Fruit fly (Drosophila melanogaster): ENCODE results near the gene CG42594.

Gene CG42594

DNA sequence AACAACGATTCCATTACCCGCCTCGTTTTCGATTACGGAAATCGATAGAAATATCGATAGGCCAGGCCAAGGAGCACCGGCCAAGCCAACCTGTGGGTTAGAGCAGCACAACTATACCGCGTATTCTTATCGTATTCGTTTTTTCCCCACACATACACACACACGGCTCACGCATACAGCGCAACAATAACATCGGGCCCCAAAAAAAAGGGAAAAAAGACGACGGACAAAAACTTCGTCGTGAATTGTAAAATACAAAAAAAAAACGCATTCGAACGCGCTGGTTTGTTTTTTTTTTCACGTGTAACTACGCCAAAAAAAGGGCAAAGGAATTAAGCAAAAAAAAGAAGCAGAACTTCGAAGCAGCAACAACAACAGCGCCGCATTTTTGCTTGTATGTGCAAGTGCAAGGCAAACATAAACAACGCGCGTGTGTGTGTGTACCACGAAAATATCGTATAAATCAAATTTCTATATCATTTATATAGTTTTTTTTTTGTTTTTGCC, 68.3 kb downstream of the CG42594 start, which contains the start of gene CG32772 (continued):
- no peak for TF ChIP-seq oc (tag; optimal IDR thresholded peaks at IDR 0.05)
- no peak for TF ChIP-seq CG9609 (GFP tag; optimal IDR thresholded peaks at IDR 0.05)
- TF ChIP-seq z (GFP tag; IDR thresholded peaks at IDR 0.05): no peak
- TF ChIP-seq NfI (GFP tag; optimal IDR thresholded peaks at IDR 0.05): no peak
- no peak for TF ChIP-seq CG12104 (GFP tag; optimal IDR thresholded peaks at IDR 0.05)
- no peak for TF ChIP-seq slbo (GFP tag; IDR thresholded peaks at IDR 0.05)
- no peak for TF ChIP-seq Taf1 (GFP tag; IDR thresholded peaks at IDR 0.05)
- no peak for TF ChIP-seq gfzf (GFP tag; optimal IDR thresholded peaks at IDR 0.05)
- no peak for TF ChIP-seq tx (GFP tag; optimal IDR thresholded peaks at IDR 0.05)
- no peak for TF ChIP-seq CG2875 (GFP tag; optimal IDR thresholded peaks at IDR 0.05)
- TF ChIP-seq fd96Cb (tag; optimal IDR thresholded peaks at IDR 0.05): no peak
- no peak for TF ChIP-seq en (GFP tag; optimal IDR thresholded peaks at IDR 0.05)
- no peak for TF ChIP-seq prd (optimal IDR thresholded peaks at IDR 0.05)
- TF ChIP-seq prd (GFP tag; IDR thresholded peaks at IDR 0.05): no peak
- TF ChIP-seq bsh (GFP tag; optimal IDR thresholded peaks at IDR 0.05): peak in 1 of 2 experiments; percentile 99
- no peak for TF ChIP-seq CG11456 (GFP tag; IDR thresholded peaks at IDR 0.05)
- no peak for TF ChIP-seq sens-2 (GFP tag; IDR thresholded peaks at IDR 0.05)
- no peak for TF ChIP-seq ssp (GFP tag; IDR thresholded peaks at IDR 0.05)
- no peak for TF ChIP-seq CG4730 (GFP tag; IDR thresholded peaks at IDR 0.05)
- peak; percentile 53; the same call in 1 of the 3 replicates for TF ChIP-seq Doc3 (GFP tag; IDR thresholded peaks at IDR 0.05; ENCODE audit: partially characterized antibody)
- TF ChIP-seq phol (tag; optimal IDR thresholded peaks at IDR 0.05): no peak
- no peak for TF ChIP-seq tll (GFP tag; optimal IDR thresholded peaks at IDR 0.05)
- 0 out of 2 replicates have a peak, but pooled peaks have one; percentile 23 for TF ChIP-seq CG32767 (GFP tag; IDR thresholded peaks at IDR 0.05)
- TF ChIP-seq CG7786 (GFP tag; optimal IDR thresholded peaks at IDR 0.05): no peak
- no peak; the same call in 2 of the 3 replicates for TF ChIP-seq CG17361 (GFP tag; IDR thresholded peaks at IDR 0.05)
- no peak for TF ChIP-seq CG2120 (GFP tag; optimal IDR thresholded peaks at IDR 0.05)
- no peak for TF ChIP-seq HLH3B (GFP tag; IDR thresholded peaks at IDR 0.05)
- TF ChIP-seq pb (GFP tag; optimal IDR thresholded peaks at IDR 0.05): no peak
- TF ChIP-seq HLH4C (GFP tag; IDR thresholded peaks at IDR 0.05; ENCODE audit: partially characterized antibody): peak; percentile 87
- TF ChIP-seq Nf-YC (tag; optimal IDR thresholded peaks at IDR 0.05): peak; percentile 33
- no peak for TF ChIP-seq ems (GFP tag; optimal IDR thresholded peaks at IDR 0.05)
- TF ChIP-seq danr (GFP tag; IDR thresholded peaks at IDR 0.05): no peak
- no peak for TF ChIP-seq Dbx (GFP tag; IDR thresholded peaks at IDR 0.05)
- TF ChIP-seq sqz (GFP tag; optimal IDR thresholded peaks at IDR 0.05): peak; percentile 87
- TF ChIP-seq abd-A (tag; optimal IDR thresholded peaks at IDR 0.05): peak; percentile 10
- TF ChIP-seq croc (GFP tag; conservative IDR thresholded peaks at IDR 0.05): no peak
- no peak for TF ChIP-seq ATbp (GFP tag; optimal IDR thresholded peaks at IDR 0.05)
- TF ChIP-seq CG9215 (GFP tag; IDR thresholded peaks at IDR 0.05): no peak
- TF ChIP-seq chn (GFP tag; optimal IDR thresholded peaks at IDR 0.05): no peak
- no peak for TF ChIP-seq Lpt (GFP tag; optimal IDR thresholded peaks at IDR 0.05)
- TF ChIP-seq mam (GFP tag; optimal IDR thresholded peaks at IDR 0.05): no peak
- no peak for TF ChIP-seq ttk (GFP tag; IDR thresholded peaks at IDR 0.05)
- no peak for TF ChIP-seq mirr (GFP tag; optimal IDR thresholded peaks at IDR 0.05)
- TF ChIP-seq C15 (GFP tag; IDR thresholded peaks at IDR 0.05): no peak
- TF ChIP-seq CG11093 (GFP tag; IDR thresholded peaks at IDR 0.05): no peak
- TF ChIP-seq Nf-YB (GFP tag; optimal IDR thresholded peaks at IDR 0.05): no peak
- TF ChIP-seq gce (GFP tag; IDR thresholded peaks at IDR 0.05): no peak
- no peak for TF ChIP-seq CG13624 (GFP tag; optimal IDR thresholded peaks at IDR 0.05)
- no peak for TF ChIP-seq schlank (tag; optimal IDR thresholded peaks at IDR 0.05)
- no peak for TF ChIP-seq CG12391 (tag; optimal IDR thresholded peaks at IDR 0.05)
- TF ChIP-seq HHEX (GFP tag; optimal IDR thresholded peaks at IDR 0.05): no peak
- no peak for TF ChIP-seq B-H1 (GFP tag; IDR thresholded peaks at IDR 0.05)

Data from whole organism, embryonic.